Worm (Caenorhabditis elegans): ENCODE data around the gene ZC15.5.

The ZC15.5 gene

DNA sequence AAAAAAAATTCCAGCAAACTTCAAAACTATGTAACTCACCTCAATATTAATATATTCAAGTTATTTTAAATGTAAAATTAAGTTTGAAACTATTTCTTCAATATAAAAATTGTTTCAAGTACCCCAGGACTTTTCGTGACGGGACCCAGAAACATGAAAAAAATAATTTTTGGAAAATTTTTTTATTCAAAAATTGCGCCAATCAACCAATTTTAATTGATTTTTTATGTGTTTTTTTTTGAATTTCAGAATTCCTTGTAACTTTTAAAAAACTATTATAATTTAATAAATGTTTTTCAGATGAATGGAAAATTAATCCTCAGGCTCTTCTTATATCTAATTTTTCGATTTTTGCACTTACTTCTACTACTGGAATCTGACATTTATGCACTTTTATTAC lies at the start of gene ZC15.5:
ZC15.5 (plus strand) TSS at position 301 of the 400 bp plus-strand sequence.
- TF ChIP-seq elt-1 (tag; optimal IDR thresholded peaks at IDR 0.05; ENCODE audit: borderline replicate concordance, insufficient read depth): no peak
- no peak for TF ChIP-seq ceh-39 (tag; optimal IDR thresholded peaks at IDR 0.05)
- no peak for TF ChIP-seq hlh-1 (tag; optimal IDR thresholded peaks at IDR 0.05)
- no peak for TF ChIP-seq lin-32 (GFP tag; optimal IDR thresholded peaks at IDR 0.05)
- no peak for TF ChIP-seq nhr-237 (tag; optimal IDR thresholded peaks at IDR 0.05)
- TF ChIP-seq mep-1 (tag; optimal IDR thresholded peaks at IDR 0.05): no peak
- TF ChIP-seq unc-120 (tag; optimal IDR thresholded peaks at IDR 0.05; ENCODE audit: poor library complexity, severe bottlenecking): no peak
- no peak for TF ChIP-seq nhr-12 (tag; optimal IDR thresholded peaks at IDR 0.05)
- no peak for TF ChIP-seq drap-1 (GFP tag; optimal IDR thresholded peaks at IDR 0.05)
- TF ChIP-seq mls-2 (tag; optimal IDR thresholded peaks at IDR 0.05): no peak
- TF ChIP-seq unc-62 (GFP tag; optimal IDR thresholded peaks at IDR 0.05): no peak
- no peak for TF ChIP-seq ceh-83 (GFP tag; optimal IDR thresholded peaks at IDR 0.05)
- TF ChIP-seq ces-1 (GFP tag; optimal IDR thresholded peaks at IDR 0.05): no peak
- TF ChIP-seq nhr-2 (tag; optimal IDR thresholded peaks at IDR 0.05): no peak
- TF ChIP-seq blmp-1 (tag; optimal IDR thresholded peaks at IDR 0.05): no peak
- no peak for TF ChIP-seq unc-39 (tag; optimal IDR thresholded peaks at IDR 0.05)
- TF ChIP-seq ztf-11 (tag; optimal IDR thresholded peaks at IDR 0.05): no peak
- TF ChIP-seq nhr-28 (tag; optimal IDR thresholded peaks at IDR 0.05): no peak
- no peak for TF ChIP-seq flh-1 (GFP tag; optimal IDR thresholded peaks at IDR 0.05)
- no peak for TF ChIP-seq sptf-1 (tag; optimal IDR thresholded peaks at IDR 0.05)

DNA sequence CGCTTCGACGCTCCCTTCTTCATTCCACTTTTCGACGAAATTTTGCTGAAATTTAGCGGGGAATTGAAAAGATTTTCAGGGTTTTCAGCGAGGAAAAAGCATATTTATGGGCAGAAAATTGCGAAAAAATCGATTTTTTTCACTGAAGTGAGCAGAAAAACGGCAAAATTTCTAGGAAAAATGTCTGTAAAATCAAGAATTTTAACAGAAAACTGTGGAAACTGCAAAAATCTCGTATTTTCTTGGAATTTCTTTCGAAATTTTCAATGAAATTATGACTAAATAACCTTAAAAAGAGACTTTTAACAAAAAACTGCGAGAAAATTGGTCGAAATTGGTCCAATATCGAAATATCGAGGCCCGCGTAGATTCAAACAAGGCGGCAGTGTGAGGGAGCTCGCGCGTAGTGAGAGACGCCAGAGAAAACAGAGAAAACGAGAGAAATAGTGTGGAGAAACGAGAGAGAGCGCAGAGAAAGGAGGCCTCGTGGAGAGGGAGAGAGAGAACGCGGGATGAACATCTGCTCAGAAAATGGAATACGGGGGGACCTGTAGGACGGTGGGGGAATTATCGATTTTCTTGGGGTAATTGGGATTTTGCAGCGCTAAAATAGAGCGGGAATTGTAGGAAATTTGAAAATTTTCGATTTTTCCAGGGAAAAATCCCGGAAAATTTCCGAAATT lies 48.2 kb upstream of the ZC15.5 start, which contains the start of gene swsn-1:
swsn-1 (minus strand) TSS at position 51 of the 683 bp plus-strand sequence.
- TF ChIP-seq ceh-83 (GFP tag; optimal IDR thresholded peaks at IDR 0.05): no peak
- no peak for TF ChIP-seq blmp-1 (tag; optimal IDR thresholded peaks at IDR 0.05)
- TF ChIP-seq lin-32 (GFP tag; optimal IDR thresholded peaks at IDR 0.05): peak; percentile 65
- no peak for TF ChIP-seq drap-1 (GFP tag; optimal IDR thresholded peaks at IDR 0.05)
- peak; percentile 4 for TF ChIP-seq lsy-2 (tag; optimal IDR thresholded peaks at IDR 0.05)
- TF ChIP-seq tbx-8 (GFP tag; optimal IDR thresholded peaks at IDR 0.05): no peak
- no peak for TF ChIP-seq mls-2 (tag; optimal IDR thresholded peaks at IDR 0.05)
- TF ChIP-seq sptf-1 (tag; optimal IDR thresholded peaks at IDR 0.05): no peak
- TF ChIP-seq nhr-76 (tag; optimal IDR thresholded peaks at IDR 0.05): no peak
- TF ChIP-seq elt-3 (tag; optimal IDR thresholded peaks at IDR 0.05): no peak
- peak; percentile 38 for TF ChIP-seq mep-1 (tag; optimal IDR thresholded peaks at IDR 0.05)
- TF ChIP-seq unc-120 (tag; optimal IDR thresholded peaks at IDR 0.05; ENCODE audit: poor library complexity, severe bottlenecking): no peak
- TF ChIP-seq sem-2 (GFP tag; optimal IDR thresholded peaks at IDR 0.05): no peak
- no peak for TF ChIP-seq M03D4.4 (tag; optimal IDR thresholded peaks at IDR 0.05)
- TF ChIP-seq unc-39 (tag; optimal IDR thresholded peaks at IDR 0.05): no peak
- peak; percentile 20 for TF ChIP-seq hlh-1 (tag; optimal IDR thresholded peaks at IDR 0.05)
- no peak for TF ChIP-seq nhr-12 (tag; optimal IDR thresholded peaks at IDR 0.05)
- TF ChIP-seq ceh-39 (tag; optimal IDR thresholded peaks at IDR 0.05): peak; percentile 85
- TF ChIP-seq unc-62 (GFP tag; optimal IDR thresholded peaks at IDR 0.05): no peak
- TF ChIP-seq cnd-1 (tag; optimal IDR thresholded peaks at IDR 0.05): peak; percentile 70
- TF ChIP-seq ces-1 (GFP tag; optimal IDR thresholded peaks at IDR 0.05): peak; percentile 56
- no peak for TF ChIP-seq pha-4 (tag; optimal IDR thresholded peaks at IDR 0.05)
- TF ChIP-seq ham-2 (GFP tag; optimal IDR thresholded peaks at IDR 0.05): no peak

DNA sequence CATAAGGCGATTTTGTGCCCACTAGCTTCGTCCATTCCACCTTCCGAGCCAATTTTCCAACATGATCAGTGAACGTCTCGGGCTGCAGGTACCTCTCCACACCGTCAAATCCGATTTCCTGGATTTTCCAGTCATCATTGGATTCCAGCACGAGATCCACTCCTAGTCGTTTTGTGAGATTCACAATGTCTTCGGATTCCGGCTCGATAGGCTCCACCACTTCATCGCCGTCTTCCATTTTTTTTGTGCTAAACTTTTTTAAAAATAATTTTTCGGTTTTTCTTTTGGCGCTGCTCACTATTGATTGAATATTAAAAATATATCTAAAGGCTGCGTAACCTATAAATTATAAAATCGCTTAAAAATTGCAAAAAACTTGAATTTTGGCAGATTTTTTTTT lies 30.8 kb upstream of the ZC15.5 start, which contains the start of gene mdt-17:
mdt-17 (minus strand) TSS at position 256 of the 400 bp plus-strand sequence.
- TF ChIP-seq mep-1 (tag; optimal IDR thresholded peaks at IDR 0.05) (no peak), ceh-43 (GFP tag; optimal IDR thresholded peaks at IDR 0.05) (no peak), nhr-2 (tag; optimal IDR thresholded peaks at IDR 0.05) (no peak), unc-39 (tag; optimal IDR thresholded peaks at IDR 0.05) (no peak)

DNA sequence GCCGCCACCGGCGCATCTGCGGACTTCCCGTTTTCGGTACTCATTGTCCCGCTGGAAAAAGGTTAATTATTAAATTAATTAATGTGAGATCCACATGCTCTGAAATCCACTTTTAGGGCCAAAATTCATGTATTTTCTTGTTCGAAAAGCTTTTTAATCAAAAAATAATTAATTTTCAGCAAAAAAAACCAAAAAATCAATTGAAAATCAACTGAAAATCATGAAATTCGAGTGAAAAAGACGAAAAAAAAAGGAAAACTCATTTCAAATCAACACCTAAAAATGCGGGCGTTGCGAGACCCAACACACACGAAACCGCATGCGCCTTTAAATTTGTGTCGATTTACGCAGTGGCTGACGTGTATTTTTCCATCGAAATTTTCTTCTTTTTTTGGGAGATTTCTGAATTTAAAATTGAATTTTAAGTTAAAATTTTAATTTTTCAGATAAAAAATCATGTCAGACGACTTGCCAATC lies 28.1 kb upstream of the ZC15.5 start, which contains the start of the genes prmt-1 and cdkr-3:
prmt-1 (minus strand) TSS at position 51 of the 477 bp plus-strand sequence.
cdkr-3 (plus strand) TSS at position 447 of the 477 bp plus-strand sequence.
- no peak for TF ChIP-seq ham-2 (GFP tag; optimal IDR thresholded peaks at IDR 0.05)
- no peak for TF ChIP-seq sptf-1 (tag; optimal IDR thresholded peaks at IDR 0.05)
- TF ChIP-seq unc-39 (tag; optimal IDR thresholded peaks at IDR 0.05): no peak
- TF ChIP-seq bed-3 (GFP tag; optimal IDR thresholded peaks at IDR 0.05): no peak
- TF ChIP-seq ces-1 (GFP tag; optimal IDR thresholded peaks at IDR 0.05): peak; percentile 61
- peak; percentile 77 for TF ChIP-seq mep-1 (tag; optimal IDR thresholded peaks at IDR 0.05)
- no peak for TF ChIP-seq lin-13 (tag; optimal IDR thresholded peaks at IDR 0.05)
- TF ChIP-seq lsy-2 (tag; optimal IDR thresholded peaks at IDR 0.05): peak; percentile 47
- no peak for TF ChIP-seq ceh-39 (tag; optimal IDR thresholded peaks at IDR 0.05)
- no peak for TF ChIP-seq tbx-8 (GFP tag; optimal IDR thresholded peaks at IDR 0.05)
- no peak for TF ChIP-seq ceh-83 (GFP tag; optimal IDR thresholded peaks at IDR 0.05)
- TF ChIP-seq nhr-237 (tag; optimal IDR thresholded peaks at IDR 0.05): peak; percentile 20
- no peak for TF ChIP-seq pha-4 (tag; optimal IDR thresholded peaks at IDR 0.05)
- TF ChIP-seq ceh-43 (GFP tag; optimal IDR thresholded peaks at IDR 0.05): peak; percentile 4
- no peak for TF ChIP-seq elt-1 (tag; optimal IDR thresholded peaks at IDR 0.05; ENCODE audit: borderline replicate concordance, insufficient read depth)
- TF ChIP-seq unc-120 (tag; optimal IDR thresholded peaks at IDR 0.05; ENCODE audit: poor library complexity, severe bottlenecking): no peak
- no peak for TF ChIP-seq nhr-28 (tag; optimal IDR thresholded peaks at IDR 0.05)

All from whole organism, mixed stage, embryonic.